Fruit fly (Drosophila melanogaster) whole organism, embryonic: Measurements from ENCODE around the gene CG7407.

Source experiments
- ATbp ChIP-seq: fragments of 200-800 bp; sonication (Bioruptor generic); optimal IDR thresholded peaks from 2 replicates; lab custom pipeline; 2017; ENCODE audit warnings: missing biosample characterization, mild to moderate bottlenecking, missing genetic modification characterization, missing genetic modification reagents
- Adf1 ChIP-seq: fragments of 200-800 bp; sonication (Bioruptor generic); IDR thresholded peaks from 2 replicates; pipeline ENCODE4 v1.3.6; 2022; ENCODE audit warnings: missing biosample characterization, missing genetic modification characterization
- Antp ChIP-seq: fragments of 200-800 bp; sonication (Bioruptor generic); optimal IDR thresholded peaks from 3 replicates; lab custom pipeline; 2016; ENCODE audit warnings: missing biosample characterization, missing genetic modification characterization
- CG12071 ChIP-seq: fragments of 200-800 bp; sonication (Bioruptor generic); optimal IDR thresholded peaks from 3 replicates; lab custom pipeline; 2018; ENCODE audit warnings: missing biosample characterization, mild to moderate bottlenecking, missing genetic modification characterization
- CG1602 ChIP-seq: fragments of 200-800 bp; sonication (Bioruptor generic); optimal IDR thresholded peaks from 3 replicates; lab custom pipeline; 2016; ENCODE audit warnings: missing biosample characterization, missing genetic modification characterization
- CG16813 ChIP-seq: fragments of 200-800 bp; sonication (Bioruptor generic); IDR thresholded peaks from 3 replicates; pipeline ENCODE4 v1.3.6; 2022; ENCODE audit warnings: missing biosample characterization, missing genetic modification characterization; ENCODE audit not compliant: partially characterized antibody
- CG18476 ChIP-seq: fragments of 200-800 bp; sonication (Bioruptor generic); optimal IDR thresholded peaks from 2 replicates; lab custom pipeline; 2016; ENCODE audit warnings: missing biosample characterization, mild to moderate bottlenecking, missing genetic modification characterization
- CG18764 ChIP-seq: fragments of 200-800 bp; sonication (Bioruptor generic); optimal IDR thresholded peaks from 3 replicates; lab custom pipeline; 2016; ENCODE audit warnings: missing biosample characterization, missing genetic modification characterization
- CG2678 ChIP-seq: fragments of 200-800 bp; sonication (Bioruptor generic); optimal IDR thresholded peaks from 3 replicates; lab custom pipeline; 2019; ENCODE audit warnings: missing biosample characterization, mild to moderate bottlenecking, missing genetic modification characterization, moderate library complexity
- CG31441 ChIP-seq: fragments of 200-800 bp; sonication (Bioruptor generic); IDR thresholded peaks from 2 replicates; pipeline ENCODE4 v1.3.6; 2022; ENCODE audit warnings: missing biosample characterization, missing genetic modification characterization
- CG3281 ChIP-seq: fragments of 200-800 bp; sonication (Bioruptor generic); optimal IDR thresholded peaks from 3 replicates; lab custom pipeline; 2017; ENCODE audit warnings: missing biosample characterization, mild to moderate bottlenecking, missing genetic modification characterization
- CG33213 ChIP-seq: fragments of 200-800 bp; sonication (Bioruptor generic); optimal IDR thresholded peaks from 3 replicates; lab custom pipeline; 2016; ENCODE audit warnings: missing biosample characterization, missing genetic modification characterization
- CG3726 ChIP-seq: fragments of 200-800 bp; sonication (Bioruptor generic); IDR thresholded peaks from 3 replicates; pipeline ENCODE4, ENCODE4 v1.3.6; 2022; ENCODE audit warnings: missing biosample characterization, missing genetic modification characterization
- CG42726 ChIP-seq: fragments of 200-800 bp; sonication (Bioruptor generic); IDR thresholded peaks from 2 replicates; pipeline ENCODE4 v1.3.6; 2022; ENCODE audit warnings: missing biosample characterization, missing genetic modification characterization; ENCODE audit not compliant: partially characterized antibody
- CG4617 ChIP-seq: fragments of 200-800 bp; sonication (Bioruptor generic); optimal IDR thresholded peaks from 3 replicates; lab custom pipeline; 2016; ENCODE audit warnings: missing biosample characterization, missing genetic modification characterization, borderline replicate concordance
- CG5245 ChIP-seq: fragments of 200-800 bp; sonication (Bioruptor generic); optimal IDR thresholded peaks from 3 replicates; lab custom pipeline; 2016; ENCODE audit warnings: missing biosample characterization, missing genetic modification characterization
- CG6254 ChIP-seq: fragments of 200-800 bp; sonication (Bioruptor generic); optimal IDR thresholded peaks from 3 replicates; lab custom pipeline; 2017; ENCODE audit warnings: mild to moderate bottlenecking, missing biosample characterization, missing genetic modification reagents, missing genetic modification characterization
- CG7357 ChIP-seq: fragments of 200-800 bp; sonication (Bioruptor generic); IDR thresholded peaks from 3 replicates; pipeline ENCODE4 v1.3.6; 2022; ENCODE audit warnings: missing biosample characterization, missing genetic modification characterization
- CG7928 ChIP-seq: fragments of 200-800 bp; sonication (Bioruptor generic); optimal IDR thresholded peaks from 2 replicates; lab custom pipeline; 2017; ENCODE audit warnings: missing biosample characterization, mild to moderate bottlenecking, missing genetic modification characterization
- CG8089 ChIP-seq: fragments of 200-800 bp; sonication (Bioruptor generic); optimal IDR thresholded peaks from 3 replicates; lab custom pipeline; 2016; ENCODE audit warnings: missing biosample characterization, missing genetic modification characterization
- CG9215 ChIP-seq: fragments of 200-800 bp; sonication (Bioruptor generic); IDR thresholded peaks from 2 replicates; pipeline ENCODE4 v1.3.6; 2022; ENCODE audit warnings: missing biosample characterization, missing genetic modification characterization
- Chrac-16 ChIP-seq: fragments of 200-800 bp; sonication (Bioruptor generic); optimal IDR thresholded peaks from 3 replicates; lab custom pipeline; 2016; ENCODE audit warnings: missing biosample characterization, missing genetic modification characterization
- Dbx ChIP-seq: fragments of 200-800 bp; sonication (Bioruptor generic); IDR thresholded peaks from 3 replicates; pipeline ENCODE4 v1.3.6; 2022; ENCODE audit warnings: missing biosample characterization, missing genetic modification characterization
- Doc3 ChIP-seq: fragments of 200-800 bp; sonication (Bioruptor generic); IDR thresholded peaks from 3 replicates; pipeline ENCODE4 v1.3.6; 2022; ENCODE audit warnings: missing biosample characterization, missing genetic modification characterization; ENCODE audit not compliant: partially characterized antibody
- Elba2 ChIP-seq: fragments of 200-800 bp; sonication (Bioruptor generic); optimal IDR thresholded peaks from 3 replicates; lab custom pipeline; 2016; ENCODE audit warnings: missing biosample characterization, missing genetic modification characterization
- Fer1 ChIP-seq: fragments of 200-800 bp; sonication (Bioruptor generic); optimal IDR thresholded peaks from 2 replicates; lab custom pipeline; 2017; ENCODE audit warnings: missing biosample characterization, mild to moderate bottlenecking, missing genetic modification characterization
- Gug ChIP-seq: fragments of 200-800 bp; sonication (Bioruptor generic); IDR thresholded peaks from 4 replicates; pipeline ENCODE4 v1.3.6; 2022; ENCODE audit warnings: missing biosample characterization, missing genetic modification characterization
- H15 ChIP-seq: fragments of 200-800 bp; sonication (Bioruptor generic); IDR thresholded peaks from 3 replicates; pipeline ENCODE4 v1.3.6; 2022; ENCODE audit warnings: missing biosample characterization, missing genetic modification characterization
- HmgZ ChIP-seq: fragments of 200-800 bp; sonication (Bioruptor generic); optimal IDR thresholded peaks from 2 replicates; lab custom pipeline; 2018; ENCODE audit warnings: missing biosample characterization, mild to moderate bottlenecking, missing genetic modification characterization
- Hmr ChIP-seq: fragments of 200-800 bp; sonication (Bioruptor generic); optimal IDR thresholded peaks from 3 replicates; lab custom pipeline; 2017; ENCODE audit warnings: mild to moderate bottlenecking, missing biosample characterization, missing genetic modification reagents, missing genetic modification characterization
- Lim3 ChIP-seq: fragments of 200-800 bp; sonication (Bioruptor generic); IDR thresholded peaks from 2 replicates; pipeline ENCODE4 v1.3.6; 2022; ENCODE audit warnings: missing biosample characterization, missing genetic modification characterization
- MTF-1 ChIP-seq: fragments of 200-800 bp; sonication (Bioruptor generic); optimal IDR thresholded peaks from 2 replicates; lab custom pipeline; 2018; ENCODE audit warnings: missing biosample characterization, mild to moderate bottlenecking, missing genetic modification characterization, borderline replicate concordance
- Neu2 ChIP-seq: fragments of 200-800 bp; sonication (Bioruptor generic); optimal IDR thresholded peaks from 3 replicates; lab custom pipeline; 2016; ENCODE audit warnings: missing biosample characterization, missing genetic modification characterization, borderline replicate concordance
- Poxn ChIP-seq: fragments of 200-800 bp; sonication (Bioruptor generic); IDR thresholded peaks from 2 replicates; pipeline ENCODE4 v1.3.6; 2022; ENCODE audit warnings: missing biosample characterization, missing genetic modification characterization
- Rx ChIP-seq: fragments of 200-800 bp; sonication (Bioruptor generic); IDR thresholded peaks from 2 replicates; pipeline ENCODE4 v1.3.6; 2022; ENCODE audit warnings: missing biosample characterization, missing genetic modification characterization
- YL-1 ChIP-seq: fragments of 200-800 bp; sonication (Bioruptor generic); optimal IDR thresholded peaks from 3 replicates; lab custom pipeline; 2017; ENCODE audit warnings: missing biosample characterization, mild to moderate bottlenecking, missing genetic modification characterization
- cwo ChIP-seq: fragments of 200-800 bp; sonication (Bioruptor generic); optimal IDR thresholded peaks from 3 replicates; lab custom pipeline; 2017; ENCODE audit warnings: missing biosample characterization, missing genetic modification characterization, mild to moderate bottlenecking, moderate library complexity, missing genetic modification reagents
- ems ChIP-seq: fragments of 200-800 bp; sonication (Bioruptor generic); optimal IDR thresholded peaks from 3 replicates; lab custom pipeline; 2016; ENCODE audit warnings: missing biosample characterization, missing genetic modification characterization
- gcm ChIP-seq: fragments of 200-800 bp; sonication (Bioruptor generic); optimal IDR thresholded peaks from 2 replicates; lab custom pipeline; 2019; ENCODE audit warnings: missing biosample characterization, mild to moderate bottlenecking, missing genetic modification characterization, moderate library complexity
- gro ChIP-seq: fragments of 200-800 bp; sonication (Bioruptor generic); optimal IDR thresholded peaks from 2 replicates; lab custom pipeline; 2016; ENCODE audit warnings: missing biosample characterization, missing genetic modification characterization
- ham ChIP-seq: fragments of 200-800 bp; sonication (Bioruptor generic); IDR thresholded peaks from 2 replicates; pipeline ENCODE4 v1.3.6; 2022; ENCODE audit warnings: missing biosample characterization, missing genetic modification characterization
- ind ChIP-seq: fragments of 200-800 bp; sonication (Bioruptor generic); optimal IDR thresholded peaks from 3 replicates; lab custom pipeline; 2016; ENCODE audit warnings: missing biosample characterization, missing genetic modification characterization
- luna ChIP-seq: fragments of 200-800 bp; sonication (Bioruptor generic); optimal IDR thresholded peaks from 2 replicates; lab custom pipeline; 2016; ENCODE audit warnings: missing biosample characterization, missing genetic modification characterization
- nerfin-2 ChIP-seq: fragments of 200-800 bp; sonication (Bioruptor generic); IDR thresholded peaks from 2 replicates; pipeline ENCODE4 v1.3.6; 2022; ENCODE audit warnings: missing biosample characterization, missing genetic modification characterization; ENCODE audit not compliant: partially characterized antibody
- run ChIP-seq: fragments of 200-800 bp; sonication (Bioruptor generic); optimal IDR thresholded peaks from 3 replicates; lab custom pipeline; 2018; ENCODE audit warnings: missing biosample characterization, mild to moderate bottlenecking, missing genetic modification characterization
- slbo ChIP-seq: fragments of 200-800 bp; sonication (Bioruptor generic); IDR thresholded peaks from 2 replicates; pipeline ENCODE4 v1.3.6; 2022; ENCODE audit warnings: missing biosample characterization, missing genetic modification characterization
- tio ChIP-seq: fragments of 200-800 bp; sonication (Bioruptor generic); optimal IDR thresholded peaks from 2 replicates; lab custom pipeline; 2017; ENCODE audit warnings: missing biosample characterization, missing genetic modification characterization, inconsistent platforms
- zfh2 ChIP-seq: fragments of 200-800 bp; sonication (Bioruptor generic); optimal IDR thresholded peaks from 2 replicates; lab custom pipeline; 2016; ENCODE audit warnings: missing biosample characterization, missing genetic modification characterization

Gene CG7407

dm6 chr3L:21839720-21840641, 16.7 kb downstream of the CG7407 start (continued):
- peak; percentile 99 for TF ChIP-seq cwo (GFP tag; lab: Kevin White, UChicago)
- peak; percentile 87 for TF ChIP-seq run (tag; lab: Kevin White, UChicago)
- peak; percentile 94 for TF ChIP-seq CG3281 (GFP tag; lab: Kevin White, UChicago)
- TF ChIP-seq Poxn, result peak; percentile 42; the same call in 1 of the 2 replicates
- peak; percentile 94 for TF ChIP-seq CG33213 (GFP tag; lab: Kevin White, UChicago)
- peak; percentile 95 for TF ChIP-seq tio (GFP tag; lab: Kevin White, UChicago)
- peak; percentile 85 for TF ChIP-seq Rx
- peak; percentile 88 for TF ChIP-seq CG1602 (GFP tag; lab: Kevin White, UChicago)
- peak; percentile 95 for TF ChIP-seq CG2678 (tag; lab: Kevin White, UChicago)
- TF ChIP-seq ind (GFP tag; lab: Kevin White, UChicago), result peak; percentile 94
- peak; percentile 73 for TF ChIP-seq Neu2 (GFP tag; lab: Kevin White, UChicago)
- TF ChIP-seq luna (GFP tag; lab: Kevin White, UChicago), result peak; percentile 84
- peak; percentile 89 for TF ChIP-seq slbo (GFP tag; lab: Robert Waterston, UW)
- TF ChIP-seq CG31441 (GFP tag; lab: Robert Waterston, UW), result peak; percentile 98
- TF ChIP-seq Hmr (GFP tag; lab: Kevin White, UChicago), result peak; percentile 95
- TF ChIP-seq CG9215, result peak; percentile 87
- peak; percentile 95 for TF ChIP-seq ems (GFP tag; lab: Kevin White, UChicago)
- peak; percentile 96 for TF ChIP-seq gro
- no peak for TF ChIP-seq Doc3 (GFP tag; lab: Robert Waterston, UW)
- TF ChIP-seq CG5245 (GFP tag; lab: Kevin White, UChicago), result peak; percentile 88
- TF ChIP-seq CG7357 (GFP tag; lab: Robert Waterston, UW), result peak; percentile 82; the same call in 2 of the 3 replicates
- peak; percentile 84 for TF ChIP-seq CG8089 (GFP tag; lab: Kevin White, UChicago)
- TF ChIP-seq CG4617 (GFP tag; lab: Kevin White, UChicago), result peak; percentile 71
- TF ChIP-seq zfh2, result peak; percentile 89
- TF ChIP-seq nerfin-2 (GFP tag; lab: Robert Waterston, UW), result peak; percentile 37; the same call in 1 of the 2 replicates
- TF ChIP-seq gcm (GFP tag; lab: Kevin White, UChicago), result peak; percentile 90
- TF ChIP-seq Lim3, result peak; percentile 65; the same call in 1 of the 2 replicates
- peak; percentile 87 for TF ChIP-seq HmgZ (tag; lab: Kevin White, UChicago)
- TF ChIP-seq Chrac-16 (GFP tag; lab: Kevin White, UChicago), result peak; percentile 90
- peak; percentile 72 for TF ChIP-seq CG7928 (GFP tag; lab: Kevin White, UChicago)
- TF ChIP-seq Fer1 (GFP tag; lab: Kevin White, UChicago), result peak; percentile 94
- TF ChIP-seq CG12071 (GFP tag; lab: Kevin White, UChicago), result peak; percentile 91
- peak; percentile 91 for TF ChIP-seq CG6254 (GFP tag; lab: Kevin White, UChicago)
- TF ChIP-seq Dbx, result peak; percentile 77
- TF ChIP-seq H15 (GFP tag; lab: Robert Waterston, UW), result peak; percentile 85
- peak; percentile 63 for TF ChIP-seq YL-1 (GFP tag; lab: Kevin White, UChicago)
- peak; percentile 88 for TF ChIP-seq Antp (GFP tag; lab: Kevin White, UChicago)
- peak; percentile 16 for TF ChIP-seq MTF-1 (GFP tag; lab: Kevin White, UChicago)
- peak; percentile 70 for TF ChIP-seq Adf1 (GFP tag; lab: Robert Waterston, UW)
- TF ChIP-seq Gug, result peak; percentile 87
- TF ChIP-seq CG18476 (GFP tag; lab: Kevin White, UChicago), result peak; percentile 93
- 0 out of 3 replicates have a peak, but pooled peaks have one; percentile 15 for TF ChIP-seq CG16813 (GFP tag; lab: Robert Waterston, UW)
- peak; percentile 67; the same call in 1 of the 2 replicates for TF ChIP-seq ham (GFP tag; lab: Robert Waterston, UW)
- no peak for TF ChIP-seq Elba2 (GFP tag; lab: Kevin White, UChicago)
- TF ChIP-seq CG18764 (GFP tag; lab: Kevin White, UChicago), result peak; percentile 86
- TF ChIP-seq ATbp, result peak; percentile 90
- TF ChIP-seq CG3726 (GFP tag; lab: Robert Waterston, UW), result peak; percentile 91
- TF ChIP-seq CG42726 (GFP tag; lab: Robert Waterston, UW), result no peak
